Worm (Caenorhabditis elegans): Measurements from ENCODE around the gene F11A5.15.

DNA sequence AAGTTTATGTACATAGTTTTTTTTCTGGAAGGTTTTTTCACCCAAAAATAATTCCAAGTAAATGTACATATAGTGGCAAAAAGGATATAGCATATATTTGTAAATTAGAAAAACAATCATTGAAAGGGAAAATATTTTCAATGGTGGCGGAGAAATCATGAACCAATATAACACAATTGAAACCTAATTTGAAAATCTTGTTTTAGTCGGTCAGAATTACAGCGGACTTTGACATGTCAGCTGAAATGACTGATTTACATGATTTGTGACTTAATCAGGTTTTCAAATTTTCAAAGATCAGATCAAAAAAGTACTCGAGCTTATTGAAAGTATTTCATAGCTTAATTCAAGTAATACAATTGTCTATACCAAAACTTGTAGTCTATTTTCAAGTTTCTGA lies 46.7 kb downstream of the F11A5.15 start, which contains the start of gene K05D4.9:
- TF ChIP-seq mdl-1 (tag; optimal IDR thresholded peaks at IDR 0.05) = no peak
- no peak for TF ChIP-seq nhr-23 (tag; optimal IDR thresholded peaks at IDR 0.05)
- TF ChIP-seq ztf-11 (tag; optimal IDR thresholded peaks at IDR 0.05) = no peak

All from whole organism, L3 larva.